Fruit fly (Drosophila melanogaster) whole organism, embryonic: ENCODE results near the gene Nulp1.

Source experiments
- CG10979 ChIP-seq: fragments of 200-800 bp; sonication (Bioruptor generic); optimal IDR thresholded peaks from 2 replicates; lab custom pipeline; 2018; ENCODE audit warnings: missing biosample characterization, mild to moderate bottlenecking, missing genetic modification characterization, moderate library complexity
- CG11560 ChIP-seq: fragments of 200-800 bp; sonication (Bioruptor generic); IDR thresholded peaks from 3 replicates; pipeline ENCODE4 v1.3.6; 2022; ENCODE audit warnings: missing biosample characterization, missing genetic modification characterization
- CG11696 ChIP-seq: fragments of 200-800 bp; sonication (Bioruptor generic); IDR thresholded peaks from 2 replicates; pipeline ENCODE4 v1.3.6; 2022; ENCODE audit warnings: missing biosample characterization, missing genetic modification characterization
- CG12219 ChIP-seq: fragments of 200-800 bp; sonication (Bioruptor generic); optimal IDR thresholded peaks from 3 replicates; lab custom pipeline; 2018; ENCODE audit warnings: missing biosample characterization, mild to moderate bottlenecking, missing genetic modification characterization
- CG13287 ChIP-seq: fragments of 200-800 bp; sonication (Bioruptor generic); IDR thresholded peaks from 2 replicates; pipeline ENCODE4 v1.3.6; 2022; ENCODE audit warnings: missing biosample characterization, missing genetic modification characterization; ENCODE audit not compliant: partially characterized antibody
- CG15269 ChIP-seq: fragments of 200-800 bp; sonication (Bioruptor generic); optimal IDR thresholded peaks from 2 replicates; lab custom pipeline; 2018; ENCODE audit warnings: missing biosample characterization, mild to moderate bottlenecking, missing genetic modification characterization, moderate library complexity
- CG1529 ChIP-seq: fragments of 200-800 bp; sonication (Bioruptor generic); optimal IDR thresholded peaks from 3 replicates; lab custom pipeline; 2018; ENCODE audit warnings: missing biosample characterization, missing genetic modification characterization
- CG16863 ChIP-seq: fragments of 200-800 bp; sonication (Bioruptor generic); optimal IDR thresholded peaks from 3 replicates; lab custom pipeline; 2016; ENCODE audit warnings: missing biosample characterization, missing genetic modification characterization
- CG18476 ChIP-seq: fragments of 200-800 bp; sonication (Bioruptor generic); optimal IDR thresholded peaks from 2 replicates; lab custom pipeline; 2016; ENCODE audit warnings: missing biosample characterization, mild to moderate bottlenecking, missing genetic modification characterization
- CG2199 ChIP-seq: fragments of 200-800 bp; sonication (Bioruptor generic); IDR thresholded peaks from 3 replicates; pipeline ENCODE4 v1.3.6; 2022; ENCODE audit warnings: missing biosample characterization, missing genetic modification characterization
- CG31441 ChIP-seq: fragments of 200-800 bp; sonication (Bioruptor generic); IDR thresholded peaks from 2 replicates; pipeline ENCODE4 v1.3.6; 2022; ENCODE audit warnings: missing biosample characterization, missing genetic modification characterization
- CG34224 ChIP-seq: fragments of 200-800 bp; sonication (Bioruptor generic); IDR thresholded peaks from 3 replicates; pipeline ENCODE4 v1.3.6; 2022; ENCODE audit warnings: missing biosample characterization, missing genetic modification characterization; ENCODE audit not compliant: partially characterized antibody
- CG3995 ChIP-seq: fragments of 200-800 bp; sonication (Bioruptor generic); optimal IDR thresholded peaks from 3 replicates; lab custom pipeline; 2016; ENCODE audit warnings: missing biosample characterization, missing genetic modification characterization
- CG43689 ChIP-seq: fragments of 200-800 bp; sonication (Bioruptor generic); IDR thresholded peaks from 2 replicates; pipeline ENCODE4 v1.3.6; 2022; ENCODE audit warnings: missing biosample characterization, missing genetic modification characterization
- CG4404 ChIP-seq: fragments of 200-800 bp; sonication (Bioruptor generic); IDR thresholded peaks from 2 replicates; pipeline ENCODE4 v1.3.6; 2022; ENCODE audit warnings: missing biosample characterization, missing genetic modification characterization
- CG6813 ChIP-seq: fragments of 200-800 bp; sonication (Bioruptor generic); optimal IDR thresholded peaks from 2 replicates; lab custom pipeline; 2017; ENCODE audit warnings: missing biosample characterization, missing genetic modification characterization, mild to moderate bottlenecking, moderate library complexity, missing genetic modification reagents
- CG7556 ChIP-seq: fragments of 200-800 bp; sonication (Bioruptor generic); optimal IDR thresholded peaks from 2 replicates; lab custom pipeline; 2017; ENCODE audit warnings: missing biosample characterization, mild to moderate bottlenecking, missing genetic modification characterization
- CG7839 ChIP-seq: fragments of 200-800 bp; sonication (Bioruptor generic); optimal IDR thresholded peaks from 3 replicates; lab custom pipeline; 2018; ENCODE audit warnings: missing biosample characterization, mild to moderate bottlenecking, missing genetic modification characterization, moderate library complexity
- CG8388 ChIP-seq: fragments of 200-800 bp; sonication (Bioruptor generic); optimal IDR thresholded peaks from 2 replicates; lab custom pipeline; 2019; ENCODE audit warnings: missing biosample characterization, mild to moderate bottlenecking, missing genetic modification characterization, moderate library complexity
- CG8924 ChIP-seq: fragments of 200-800 bp; optimal IDR thresholded peaks from 3 replicates; lab custom pipeline; 2019; ENCODE audit warnings: missing biosample characterization, mild to moderate bottlenecking, missing genetic modification characterization, moderate library complexity
- CTCF ChIP-seq: fragments of 200-800 bp; sonication (Bioruptor generic); optimal IDR thresholded peaks from 2 replicates; lab custom pipeline; 2017; ENCODE audit warnings: missing biosample characterization, mild to moderate bottlenecking, missing genetic modification characterization, moderate library complexity
- E2f2 ChIP-seq: fragments of 200-800 bp; sonication (Bioruptor generic); IDR thresholded peaks from 2 replicates; pipeline ENCODE4 v1.3.6; 2022; ENCODE audit warnings: missing biosample characterization, missing genetic modification characterization
- Ets97D ChIP-seq: fragments of 200-800 bp; sonication (Bioruptor generic); optimal IDR thresholded peaks from 3 replicates; lab custom pipeline; 2016; ENCODE audit warnings: missing biosample characterization, missing genetic modification characterization
- HLH3B ChIP-seq: fragments of 200-800 bp; sonication (Bioruptor generic); IDR thresholded peaks from 2 replicates; pipeline ENCODE4 v1.3.6; 2022; ENCODE audit warnings: missing biosample characterization, missing genetic modification characterization
- Hr3 ChIP-seq: fragments of 200-800 bp; sonication (Bioruptor generic); optimal IDR thresholded peaks from 3 replicates; lab custom pipeline; 2016; ENCODE audit warnings: missing biosample characterization, missing genetic modification characterization
- Mad ChIP-seq: fragments of 200-800 bp; sonication (Bioruptor generic); optimal IDR thresholded peaks from 2 replicates; lab custom pipeline; 2016; ENCODE audit warnings: missing biosample characterization, missing genetic modification characterization
- NFAT ChIP-seq: fragments of 200-800 bp; sonication (Bioruptor generic); IDR thresholded peaks from 2 replicates; pipeline ENCODE4 v1.3.6; 2022; ENCODE audit warnings: missing biosample characterization, missing genetic modification characterization
- PHDP ChIP-seq: fragments of 200-800 bp; sonication (Bioruptor generic); optimal IDR thresholded peaks from 3 replicates; lab custom pipeline; 2018; ENCODE audit warnings: missing biosample characterization, mild to moderate bottlenecking, missing genetic modification characterization, moderate library complexity
- TFAM ChIP-seq: fragments of 200-800 bp; sonication (Bioruptor generic); optimal IDR thresholded peaks from 2 replicates; lab custom pipeline; 2017; ENCODE audit warnings: missing biosample characterization, missing genetic modification characterization, inconsistent platforms
- Tbp ChIP-seq: fragments of >200 bp; optimal IDR thresholded peaks from 2 replicates; lab custom pipeline; 2018; ENCODE audit warnings: missing biosample characterization, missing genetic modification characterization
- Xrp1 ChIP-seq: fragments of 200-800 bp; sonication (Bioruptor generic); IDR thresholded peaks from 2 replicates; pipeline ENCODE4 v1.3.6; 2022; ENCODE audit warnings: missing biosample characterization, missing genetic modification characterization
- ab ChIP-seq: fragments of 200-800 bp; sonication (Bioruptor generic); optimal IDR thresholded peaks from 2 replicates; lab custom pipeline; 2016; ENCODE audit warnings: missing biosample characterization, missing genetic modification characterization
- aop ChIP-seq: fragments of 200-800 bp; sonication (Bioruptor generic); IDR thresholded peaks from 2 replicates; pipeline ENCODE4 v1.3.6; 2022; ENCODE audit warnings: missing biosample characterization, missing genetic modification characterization
- ase ChIP-seq: fragments of 200-800 bp; sonication (Bioruptor generic); IDR thresholded peaks from 3 replicates; pipeline ENCODE4 v1.3.6; 2022; ENCODE audit warnings: missing biosample characterization, missing genetic modification characterization
- eyg ChIP-seq: fragments of 200-800 bp; sonication (Bioruptor generic); optimal IDR thresholded peaks from 3 replicates; lab custom pipeline; 2016; ENCODE audit warnings: missing biosample characterization, missing genetic modification characterization
- gro ChIP-seq: fragments of 200-800 bp; sonication (Bioruptor generic); optimal IDR thresholded peaks from 2 replicates; lab custom pipeline; 2016; ENCODE audit warnings: missing biosample characterization, missing genetic modification characterization
- her ChIP-seq: fragments of 200-800 bp; sonication (Bioruptor generic); optimal IDR thresholded peaks from 2 replicates; lab custom pipeline; 2016; ENCODE audit warnings: missing biosample characterization, missing genetic modification characterization
- lbe ChIP-seq: fragments of 200-800 bp; sonication (Bioruptor generic); optimal IDR thresholded peaks from 2 replicates; lab custom pipeline; 2016; ENCODE audit warnings: missing biosample characterization, mild to moderate bottlenecking, missing genetic modification characterization
- luna ChIP-seq: fragments of 200-800 bp; sonication (Bioruptor generic); optimal IDR thresholded peaks from 2 replicates; lab custom pipeline; 2016; ENCODE audit warnings: missing biosample characterization, missing genetic modification characterization
- mam ChIP-seq: fragments of 200-800 bp; sonication (Bioruptor generic); optimal IDR thresholded peaks from 3 replicates; lab custom pipeline; 2016; ENCODE audit warnings: missing biosample characterization, missing genetic modification characterization
- odd ChIP-seq: fragments of 200-800 bp; sonication (Bioruptor generic); optimal IDR thresholded peaks from 2 replicates; lab custom pipeline; 2017; ENCODE audit warnings: missing biosample characterization, mild to moderate bottlenecking, missing genetic modification characterization
- onecut ChIP-seq: fragments of 200-800 bp; sonication (Bioruptor generic); IDR thresholded peaks from 2 replicates; pipeline ENCODE4 v1.3.6; 2022; ENCODE audit warnings: missing biosample characterization, missing genetic modification characterization
- p53 ChIP-seq: fragments of 200-800 bp; sonication (Bioruptor generic); optimal IDR thresholded peaks from 2 replicates; lab custom pipeline; 2016; ENCODE audit warnings: missing biosample characterization, missing genetic modification characterization
- pho ChIP-seq: fragments of 200-800 bp; sonication (Bioruptor generic); optimal IDR thresholded peaks from 2 replicates; lab custom pipeline; 2016; ENCODE audit warnings: missing biosample characterization, missing genetic modification characterization
- row ChIP-seq: fragments of 200-800 bp; sonication (Bioruptor generic); IDR thresholded peaks from 3 replicates; pipeline ENCODE4 v1.3.6; 2022; ENCODE audit warnings: missing biosample characterization, missing genetic modification characterization
- salm ChIP-seq: fragments of 200-800 bp; sonication (Bioruptor generic); optimal IDR thresholded peaks from 2 replicates; lab custom pipeline; 2018; ENCODE audit warnings: missing biosample characterization, mild to moderate bottlenecking, missing genetic modification characterization
- scrt ChIP-seq: fragments of 200-800 bp; sonication (Bioruptor generic); optimal IDR thresholded peaks from 2 replicates; lab custom pipeline; 2018; ENCODE audit warnings: missing biosample characterization, mild to moderate bottlenecking, missing genetic modification characterization, moderate library complexity
- sd ChIP-seq: fragments of 200-800 bp; sonication (Bioruptor generic); optimal IDR thresholded peaks from 3 replicates; lab custom pipeline; 2018; ENCODE audit warnings: missing biosample characterization, mild to moderate bottlenecking, missing genetic modification characterization, moderate library complexity
- tin ChIP-seq: fragments of 200-800 bp; sonication (Bioruptor generic); optimal IDR thresholded peaks from 3 replicates; lab custom pipeline; 2016; ENCODE audit warnings: missing biosample characterization, missing genetic modification characterization
- toy ChIP-seq: fragments of 200-800 bp; sonication (Bioruptor generic); IDR thresholded peaks from 2 replicates; pipeline ENCODE4 v1.3.6; 2022; ENCODE audit warnings: missing biosample characterization, missing genetic modification characterization
- ttk ChIP-seq: fragments of 200-800 bp; sonication (Bioruptor generic); IDR thresholded peaks from 2 replicates; pipeline ENCODE4 v2.1.2; 2022; ENCODE audit warnings: missing biosample characterization, missing genetic modification characterization
- tup ChIP-seq: fragments of 200-800 bp; sonication (Bioruptor generic); optimal IDR thresholded peaks from 2 replicates; lab custom pipeline; 2016; ENCODE audit warnings: missing biosample characterization, mild to moderate bottlenecking, missing genetic modification characterization, moderate library complexity

Gene Nulp1

DNA sequence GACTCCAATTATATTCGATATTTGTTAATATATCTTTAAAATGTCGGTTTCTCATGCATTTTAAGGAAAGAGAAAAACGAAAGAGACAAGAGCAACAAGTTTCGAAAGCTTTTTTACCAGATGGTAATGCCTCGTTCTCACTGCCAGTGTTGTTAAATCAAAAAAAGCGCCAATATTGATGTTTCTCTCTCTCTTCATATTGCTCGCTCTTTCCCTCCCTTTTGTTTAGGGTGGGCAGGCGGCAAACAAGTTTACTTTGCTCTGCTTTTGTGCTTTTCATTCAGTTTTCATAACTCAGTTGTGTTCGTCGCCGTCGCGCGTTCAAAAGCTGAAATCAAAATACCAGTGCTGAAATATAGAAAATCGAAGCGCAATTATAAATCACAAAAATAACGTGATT, 28.3 kb upstream of the Nulp1 start (continued):
- TF ChIP-seq CG13287 (peak; percentile 72), luna (GFP tag; lab: Kevin White, UChicago) (peak; percentile 30), NFAT (GFP tag; lab: Robert Waterston, UW) (no peak; the same call in 1 of the 2 replicates), CG8924 (tag; lab: Kevin White, UChicago) (peak; percentile 6), her (GFP tag; lab: Kevin White, UChicago) (peak; percentile 69), Ets97D (GFP tag; lab: Kevin White, UChicago) (peak; percentile 13), CG15269 (tag; lab: Kevin White, UChicago) (peak; percentile 63), PHDP (tag; lab: Kevin White, UChicago) (peak; percentile 53), CG11560 (tag; lab: Robert Waterston, UW) (no peak), E2f2 (GFP tag; lab: Robert Waterston, UW) (peak; percentile 57), sd (tag; lab: Kevin White, UChicago) (peak; percentile 54), CG12219 (GFP tag; lab: Kevin White, UChicago) (peak; percentile 41), odd (GFP tag; lab: Kevin White, UChicago) (peak; percentile 46), Hr3 (GFP tag; lab: Kevin White, UChicago) (no peak), Tbp (GFP tag; lab: Kevin White, UChicago) (no peak), scrt (GFP tag; lab: Kevin White, UChicago) (peak; percentile 98), CG31441 (GFP tag; lab: Robert Waterston, UW) (no peak; the same call in 1 of the 2 replicates), CG16863 (GFP tag; lab: Kevin White, UChicago) (no peak), ase (GFP tag; lab: Robert Waterston, UW) (no peak), CG3995 (peak; percentile 11), ab (GFP tag; lab: Kevin White, UChicago) (no peak), Xrp1 (peak; percentile 31; the same call in 1 of the 2 replicates), CG8388 (GFP tag; lab: Kevin White, UChicago) (no peak), CG6813 (peak; percentile 56), gro (GFP tag; lab: Kevin White, UChicago) (peak; percentile 66), CG10979 (tag; lab: Kevin White, UChicago) (no peak), lbe (GFP tag; lab: Kevin White, UChicago) (peak; percentile 92), pho (GFP tag; lab: Kevin White, UChicago) (peak; percentile 39), TFAM (GFP tag; lab: Kevin White, UChicago) (no peak), CTCF (GFP tag; lab: Kevin White, UChicago) (peak; percentile 35), CG18476 (GFP tag; lab: Kevin White, UChicago) (no peak), CG11696 (GFP tag; lab: Robert Waterston, UW) (peak; percentile 15; the same call in 1 of the 2 replicates), tin (GFP tag; lab: Kevin White, UChicago) (no peak), CG7556 (peak; percentile 7), mam (peak; percentile 42), CG2199 (GFP tag; lab: Robert Waterston, UW) (peak; percentile 86), Mad (GFP tag; lab: Kevin White, UChicago) (peak; percentile 17), onecut (GFP tag; lab: Robert Waterston, UW) (peak; percentile 82), p53 (no peak), CG34224 (GFP tag; lab: Robert Waterston, UW) (no peak; the same call in 2 of the 3 replicates), salm (peak; percentile 20), toy (no peak), eyg (GFP tag; lab: Kevin White, UChicago) (no peak), tup (GFP tag; lab: Kevin White, UChicago) (peak; percentile 6), CG1529 (GFP tag; lab: Kevin White, UChicago) (peak; percentile 29), row (peak; percentile 18; the same call in 1 of the 3 replicates), aop (GFP tag; lab: Robert Waterston, UW) (no peak), CG43689 (GFP tag; lab: Robert Waterston, UW) (no peak), ttk (GFP tag; lab: Robert Waterston, UW) (0 out of 2 replicates have a peak, but pooled peaks have one; percentile 20), HLH3B (GFP tag; lab: Robert Waterston, UW) (no peak; the same call in 1 of the 2 replicates), CG7839 (tag; lab: Kevin White, UChicago) (peak; percentile 31), CG4404 (GFP tag; lab: Robert Waterston, UW) (no peak)
